Fruit fly (Drosophila melanogaster): ENCODE results near the gene Rab18.
A peak's percentile ranks its signal among the peaks of the same experiment; 100 is the strongest.

Rab18 gene

dm6 chrX:5696436-5697022 is 24.9 kb upstream of the Rab18 start:
- TF ChIP-seq cic (GFP tag; optimal IDR thresholded peaks at IDR 0.05) (peak; percentile 29), bab1 (GFP tag; optimal IDR thresholded peaks at IDR 0.05) (no peak), pad (GFP tag; optimal IDR thresholded peaks at IDR 0.05) (peak; percentile 15), Hr96 (GFP tag; optimal IDR thresholded peaks at IDR 0.05) (peak; percentile 81), CG1620 (GFP tag; optimal IDR thresholded peaks at IDR 0.05) (peak; percentile 48), CG5204 (GFP tag; optimal IDR thresholded peaks at IDR 0.05) (peak; percentile 69), tj (GFP tag; optimal IDR thresholded peaks at IDR 0.05) (peak; percentile 51), CG12768 (GFP tag; optimal IDR thresholded peaks at IDR 0.05) (peak; percentile 59), CG7101 (tag; optimal IDR thresholded peaks at IDR 0.05) (peak; percentile 70), toe (GFP tag; optimal IDR thresholded peaks at IDR 0.05) (peak; percentile 74), CG33017 (tag; optimal IDR thresholded peaks at IDR 0.05) (peak; percentile 58), Clk (GFP tag; optimal IDR thresholded peaks at IDR 0.05) (peak; percentile 36), kay (GFP tag; ENCODE audit: borderline replicate concordance) (no peak), ovo (GFP tag; optimal IDR thresholded peaks at IDR 0.05) (no peak), CG14711 (tag; optimal IDR thresholded peaks at IDR 0.05) (peak; percentile 64), Mnt (GFP tag; optimal IDR thresholded peaks at IDR 0.05) (peak; percentile 26), CG7045 (GFP tag; optimal IDR thresholded peaks at IDR 0.05) (peak; percentile 55), cnc (optimal IDR thresholded peaks at IDR 0.05) (no peak), Crg-1 (GFP tag; optimal IDR thresholded peaks at IDR 0.05) (peak; percentile 56), CG11617 (GFP tag; optimal IDR thresholded peaks at IDR 0.05) (peak; percentile 59)

DNA sequence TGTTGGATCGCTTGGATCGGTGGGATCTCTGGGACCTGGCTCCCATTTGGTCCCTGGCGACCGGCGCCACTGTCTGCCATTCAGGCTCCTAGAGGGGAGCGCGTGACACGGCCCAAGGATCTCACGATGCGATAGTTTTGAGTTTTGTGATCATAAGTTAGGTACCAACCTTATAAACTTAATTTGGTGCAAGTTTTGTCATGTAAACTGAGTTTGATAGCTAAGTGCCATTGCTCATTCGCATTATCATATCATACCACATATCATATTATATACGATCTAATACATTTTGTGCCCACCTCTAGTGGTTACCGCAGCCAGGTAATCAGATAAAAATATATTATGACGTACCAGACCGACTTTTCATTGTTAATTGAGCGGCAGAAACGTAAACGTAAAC is 24.3 kb upstream of the Rab18 start:
- TF ChIP-seq cnc (optimal IDR thresholded peaks at IDR 0.05) (no peak), CG7045 (GFP tag; optimal IDR thresholded peaks at IDR 0.05) (no peak), Mnt (GFP tag; optimal IDR thresholded peaks at IDR 0.05) (no peak), CG14711 (tag; optimal IDR thresholded peaks at IDR 0.05) (no peak), Crg-1 (GFP tag; optimal IDR thresholded peaks at IDR 0.05) (no peak), toe (GFP tag; optimal IDR thresholded peaks at IDR 0.05) (no peak), Clk (GFP tag; optimal IDR thresholded peaks at IDR 0.05) (no peak), ovo (GFP tag; optimal IDR thresholded peaks at IDR 0.05) (no peak), kay (GFP tag; ENCODE audit: borderline replicate concordance) (no peak), bab1 (GFP tag; optimal IDR thresholded peaks at IDR 0.05) (no peak), CG7101 (tag; optimal IDR thresholded peaks at IDR 0.05) (no peak), CG5204 (GFP tag; optimal IDR thresholded peaks at IDR 0.05) (no peak), tj (GFP tag; optimal IDR thresholded peaks at IDR 0.05) (no peak), cic (GFP tag; optimal IDR thresholded peaks at IDR 0.05) (no peak)

DNA sequence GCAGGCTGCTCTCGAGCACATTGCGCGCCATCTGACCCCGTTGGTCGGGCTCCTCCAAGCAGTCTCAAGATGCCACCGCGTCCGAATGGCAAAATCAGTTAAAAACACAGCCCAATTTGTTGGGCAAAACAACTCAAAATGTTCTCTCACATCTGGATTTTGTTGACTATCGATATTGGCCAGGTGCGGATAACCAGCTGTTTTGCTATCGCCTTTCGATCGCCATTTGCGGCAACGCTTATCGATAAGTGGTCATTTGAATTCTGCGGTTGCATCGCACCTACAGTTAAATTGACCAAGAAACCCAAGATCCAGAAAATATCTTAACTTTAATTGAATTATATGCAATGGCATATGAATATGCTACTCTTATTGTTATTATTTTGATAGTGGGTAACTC is 23.4 kb upstream of the Rab18 start, which contains the start of gene CG3149:
Gene CG3149 (minus strand): TSS at position 171 of the 400 bp plus-strand sequence.
- TF ChIP-seq CG33017 (tag; optimal IDR thresholded peaks at IDR 0.05) = no peak
- no peak for TF ChIP-seq tj (GFP tag; optimal IDR thresholded peaks at IDR 0.05)
- no peak for TF ChIP-seq CG12768 (GFP tag; optimal IDR thresholded peaks at IDR 0.05)
- peak; percentile 32 for TF ChIP-seq bab1 (GFP tag; optimal IDR thresholded peaks at IDR 0.05)
- no peak for TF ChIP-seq cnc (optimal IDR thresholded peaks at IDR 0.05)

- TF ChIP-seq tj (GFP tag; optimal IDR thresholded peaks at IDR 0.05) (no peak), toe (GFP tag; optimal IDR thresholded peaks at IDR 0.05) (no peak), CG33017 (tag; optimal IDR thresholded peaks at IDR 0.05) (no peak), bab1 (GFP tag; optimal IDR thresholded peaks at IDR 0.05) (peak; percentile 22), CG7101 (tag; optimal IDR thresholded peaks at IDR 0.05) (no peak), CG11617 (GFP tag; optimal IDR thresholded peaks at IDR 0.05) (no peak), Mnt (GFP tag; optimal IDR thresholded peaks at IDR 0.05) (peak; percentile 13), CG14711 (tag; optimal IDR thresholded peaks at IDR 0.05) (no peak), cnc (optimal IDR thresholded peaks at IDR 0.05) (no peak), pad (GFP tag; optimal IDR thresholded peaks at IDR 0.05) (no peak), CG1620 (GFP tag; optimal IDR thresholded peaks at IDR 0.05) (no peak), CG7045 (GFP tag; optimal IDR thresholded peaks at IDR 0.05) (no peak), Crg-1 (GFP tag; optimal IDR thresholded peaks at IDR 0.05) (no peak), kay (GFP tag; ENCODE audit: borderline replicate concordance) (no peak), Clk (GFP tag; optimal IDR thresholded peaks at IDR 0.05) (no peak)
These were observed 19.2 kb upstream of the Rab18 start for dm6 chrX:5690651-5691379.

DNA sequence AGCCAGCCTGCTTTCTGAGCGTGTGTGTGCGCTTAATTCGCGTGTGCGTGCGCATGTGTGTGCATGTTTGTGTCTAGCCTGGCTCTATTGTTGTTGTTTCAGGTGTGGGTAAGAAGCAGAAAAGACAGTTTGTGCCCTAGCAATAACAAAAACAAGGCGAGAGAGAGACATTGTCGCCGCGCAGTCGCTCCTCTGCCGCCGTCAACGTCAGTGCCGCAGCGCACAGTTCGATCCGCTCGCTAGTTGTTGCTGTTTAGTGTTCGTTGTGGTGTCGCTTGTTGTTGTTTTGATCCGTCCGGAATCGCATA is 18.6 kb upstream of the Rab18 start:
- TF ChIP-seq bab1 (GFP tag; optimal IDR thresholded peaks at IDR 0.05) (no peak), tj (GFP tag; optimal IDR thresholded peaks at IDR 0.05) (no peak), toe (GFP tag; optimal IDR thresholded peaks at IDR 0.05) (no peak), pad (GFP tag; optimal IDR thresholded peaks at IDR 0.05) (no peak), CG7045 (GFP tag; optimal IDR thresholded peaks at IDR 0.05) (no peak), Crg-1 (GFP tag; optimal IDR thresholded peaks at IDR 0.05) (no peak)

dm6 chrX:5689417-5690215 is 18.0 kb upstream of the Rab18 start, which contains the start of the genes PGAP1 and cv:
Gene PGAP1 (minus strand): TSS chrX:5689473.
Gene cv (plus strand): TSS chrX:5690002.
- peak; percentile 29 for TF ChIP-seq pad (GFP tag; optimal IDR thresholded peaks at IDR 0.05)
- peak; percentile 42 for TF ChIP-seq CG7101 (tag; optimal IDR thresholded peaks at IDR 0.05)
- no peak for TF ChIP-seq cic (GFP tag; optimal IDR thresholded peaks at IDR 0.05)
- no peak for TF ChIP-seq cnc (optimal IDR thresholded peaks at IDR 0.05)
- TF ChIP-seq CG14711 (tag; optimal IDR thresholded peaks at IDR 0.05) = peak; percentile 54
- TF ChIP-seq CG1620 (GFP tag; optimal IDR thresholded peaks at IDR 0.05) = peak; percentile 42
- TF ChIP-seq toe (GFP tag; optimal IDR thresholded peaks at IDR 0.05) = peak; percentile 62
- no peak for TF ChIP-seq Clk (GFP tag; optimal IDR thresholded peaks at IDR 0.05)
- TF ChIP-seq CG33017 (tag; optimal IDR thresholded peaks at IDR 0.05) = no peak
- TF ChIP-seq CG5204 (GFP tag; optimal IDR thresholded peaks at IDR 0.05) = no peak
- no peak for TF ChIP-seq Mnt (GFP tag; optimal IDR thresholded peaks at IDR 0.05)
- TF ChIP-seq ovo (GFP tag; optimal IDR thresholded peaks at IDR 0.05) = no peak
- TF ChIP-seq tj (GFP tag; optimal IDR thresholded peaks at IDR 0.05) = no peak
- TF ChIP-seq Hr96 (GFP tag; optimal IDR thresholded peaks at IDR 0.05) = no peak
- TF ChIP-seq Crg-1 (GFP tag; optimal IDR thresholded peaks at IDR 0.05) = peak; percentile 9
- TF ChIP-seq CG7045 (GFP tag; optimal IDR thresholded peaks at IDR 0.05) = no peak
- peak; percentile 37 for TF ChIP-seq CG11617 (GFP tag; optimal IDR thresholded peaks at IDR 0.05)
- TF ChIP-seq CG12768 (GFP tag; optimal IDR thresholded peaks at IDR 0.05) = no peak
- TF ChIP-seq kay (GFP tag; ENCODE audit: borderline replicate concordance) = no peak
- TF ChIP-seq bab1 (GFP tag; optimal IDR thresholded peaks at IDR 0.05) = peak; percentile 25

Data from whole organism, adult.